Worm (Caenorhabditis elegans) whole organism, late embryonic: ENCODE results near the gene nprt-1.

Experiments used
- ceh-9 ChIP-seq: sonication (generic microtip); optimal IDR thresholded peaks from 2 replicates; lab custom pipeline; 2016; ENCODE audit warnings: mild to moderate bottlenecking, missing genetic modification characterization, inconsistent platforms, missing compliant biosample characterization
- fkh-10 ChIP-seq: fragments of 150-350 bp; optimal IDR thresholded peaks from 2 replicates; lab custom pipeline; 2014; ENCODE audit warnings: missing biosample characterization, missing genetic modification reagents, missing genetic modification characterization
- gmeb-2 ChIP-seq: sonication (generic microtip); optimal IDR thresholded peaks from 2 replicates; lab custom pipeline; 2016; ENCODE audit warnings: missing genetic modification characterization, inconsistent platforms, missing compliant biosample characterization
- hlh-6 ChIP-seq: sonication (generic microtip); optimal IDR thresholded peaks from 2 replicates; lab custom pipeline; 2016; ENCODE audit warnings: missing genotype, missing genetic modification characterization, missing compliant biosample characterization
- nfya-1 ChIP-seq: sonication (generic microtip); optimal IDR thresholded peaks from 2 replicates; lab custom pipeline; 2017; ENCODE audit warnings: missing genetic modification characterization, mild to moderate bottlenecking, missing compliant biosample characterization, antibody characterized with exemption, moderate library complexity
- nhr-11 ChIP-seq: fragments of 150-350 bp; optimal IDR thresholded peaks from 2 replicates; lab custom pipeline; 2014; ENCODE audit warnings: missing biosample characterization, missing genetic modification characterization
- nhr-232 ChIP-seq: sonication (generic microtip); optimal IDR thresholded peaks from 2 replicates; lab custom pipeline; 2016; ENCODE audit warnings: missing genetic modification characterization, missing compliant biosample characterization
- pha-2 ChIP-seq: sonication (generic microtip); optimal IDR thresholded peaks from 2 replicates; lab custom pipeline; 2017; ENCODE audit warnings: mild to moderate bottlenecking, missing genetic modification characterization, missing compliant biosample characterization
- tbx-2 ChIP-seq: sonication (generic microtip); optimal IDR thresholded peaks from 2 replicates; lab custom pipeline; 2016; ENCODE audit warnings: missing genetic modification characterization, missing compliant biosample characterization

DNA sequence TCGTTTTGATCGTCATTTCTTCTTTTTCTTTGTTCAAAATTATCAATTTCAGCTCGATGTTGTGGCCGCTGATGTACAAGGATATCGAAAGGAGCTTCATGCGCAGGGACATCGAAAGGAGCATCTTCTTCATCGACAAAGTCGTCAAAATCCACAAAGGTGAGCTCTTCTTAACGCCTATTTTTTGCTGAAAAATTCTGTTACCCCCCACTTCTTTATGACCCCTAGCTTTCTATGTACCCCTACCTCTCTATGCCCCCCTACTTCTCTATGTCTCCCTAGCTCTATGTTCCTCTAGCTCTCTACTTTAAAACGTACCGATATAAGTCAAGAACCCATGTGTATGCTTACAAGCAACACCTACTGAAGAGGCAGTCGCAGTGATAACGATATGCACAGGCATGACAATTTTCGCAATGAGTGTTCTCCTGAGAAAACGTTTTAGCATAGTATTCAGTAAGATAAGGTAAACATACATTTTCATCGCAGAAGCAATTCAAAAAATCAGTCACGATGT is 7.5 kb upstream of the nprt-1 start, which contains the start of gene Y54G2A.36:
- no peak for TF ChIP-seq nhr-11
- TF ChIP-seq ceh-9 (tag; lab: Kevin White, UChicago): no peak
- no peak for TF ChIP-seq nfya-1 (tag; lab: Kevin White, UChicago)
- no peak for TF ChIP-seq tbx-2 (tag; lab: Kevin White, UChicago)
- TF ChIP-seq pha-2: no peak
- TF ChIP-seq fkh-10 (GFP tag; lab: Kevin White, UChicago): no peak
- TF ChIP-seq gmeb-2 (tag; lab: Kevin White, UChicago): no peak
- TF ChIP-seq nhr-232: no peak
- no peak for TF ChIP-seq hlh-6 (tag; lab: Kevin White, UChicago)
